Worm (Caenorhabditis elegans) whole organism, L1 larva: Measurements from ENCODE around the gene srd-36.

Experiments used
- aha-1 ChIP-seq: fragments of 150-350 bp; optimal IDR thresholded peaks from 2 replicates; lab custom pipeline; 2014; ENCODE audit warnings: missing biosample characterization, missing genetic modification characterization
- alr-1 ChIP-seq: fragments of 200-800 bp; sonication (Bioruptor generic); optimal IDR thresholded peaks from 2 replicates; lab custom pipeline; 2018; ENCODE audit warnings: borderline replicate concordance, mild to moderate bottlenecking, missing genetic modification characterization, missing compliant biosample characterization
- ceh-63 ChIP-seq: fragments of 200-800 bp; sonication (Bioruptor generic); optimal IDR thresholded peaks from 2 replicates; lab custom pipeline; 2018; ENCODE audit warnings: mild to moderate bottlenecking, missing genetic modification characterization, missing compliant biosample characterization
- ceh-82 ChIP-seq, 3 experiments: fragments of 150-350 bp in 1 of 3; sonication (generic microtip) in 2 of 3; optimal IDR thresholded peaks; 2 replicates each; lab custom pipeline; 2014 to 2017; ENCODE audit warnings: missing biosample characterization in 3 of 3, missing genetic modification characterization in 3 of 3
- ceh-88 ChIP-seq: fragments of 200-800 bp; sonication (Bioruptor generic); IDR thresholded peaks from 2 replicates; pipeline ENCODE4 v1.3.6; 2022; ENCODE audit warnings: missing genetic modification characterization, missing compliant biosample characterization
- ceh-90 ChIP-seq: sonication (generic microtip); optimal IDR thresholded peaks from 2 replicates; lab custom pipeline; 2016; ENCODE audit warnings: missing genetic modification characterization, missing compliant biosample characterization
- ces-1 ChIP-seq: fragments of 150-350 bp; optimal IDR thresholded peaks from 2 replicates; lab custom pipeline; 2014; ENCODE audit warnings: missing biosample characterization, missing genetic modification reagents, missing genetic modification characterization
- dsc-1 ChIP-seq: sonication (generic microtip); optimal IDR thresholded peaks from 2 replicates; lab custom pipeline; 2016; ENCODE audit warnings: mild to moderate bottlenecking, missing genetic modification characterization, missing compliant biosample characterization
- efl-1 ChIP-seq, 4 experiments: fragments of 150-350 bp; optimal IDR thresholded peaks in 3 of 4; peaks in 1 of 4; 1 replicate in 1 of 4; 2 replicates in 3 of 4; lab custom pipeline; 2014; ENCODE audit warnings: missing biosample characterization in 2 of 4, missing genetic modification characterization in 2 of 4, missing genetic modification reagents in 2 of 4
- efl-3 ChIP-seq: fragments of 200-800 bp; sonication (Bioruptor generic); optimal IDR thresholded peaks from 2 replicates; lab custom pipeline; 2018; ENCODE audit warnings: mild to moderate bottlenecking, missing genetic modification characterization, missing compliant biosample characterization
- egl-13 ChIP-seq: sonication (generic microtip); optimal IDR thresholded peaks from 2 replicates; lab custom pipeline; 2016; ENCODE audit warnings: missing genotype, missing genetic modification reagents, missing genetic modification characterization, missing compliant biosample characterization
- elt-3 ChIP-seq, 6 experiments: fragments of 150-350 bp in 1 of 6; sonication (generic microtip); optimal IDR thresholded peaks; 2 replicates each; lab custom pipeline; 2017 to 2018; ENCODE audit warnings: missing biosample characterization in 6 of 6, missing genetic modification characterization in 6 of 6, inconsistent platforms in 1 of 6
- ets-5 ChIP-seq: fragments of 200-800 bp; sonication (Bioruptor generic); IDR thresholded peaks from 2 replicates; pipeline ENCODE4 v1.3.6; 2022; ENCODE audit warnings: missing genetic modification characterization, missing compliant biosample characterization
- fkh-10 ChIP-seq: sonication (generic microtip); optimal IDR thresholded peaks from 2 replicates; lab custom pipeline; 2017; ENCODE audit warnings: missing biosample characterization, missing genetic modification reagents, missing genetic modification characterization
- fkh-4 ChIP-seq: sonication (generic microtip); optimal IDR thresholded peaks from 2 replicates; lab custom pipeline; 2016; ENCODE audit warnings: missing compliant biosample characterization, missing genetic modification characterization, borderline replicate concordance
- grh-1 ChIP-seq: fragments of 200-800 bp; sonication (Bioruptor generic); IDR thresholded peaks from 2 replicates; pipeline ENCODE4 v1.3.6; 2022; ENCODE audit warnings: missing genetic modification reagents, missing genetic modification characterization, missing compliant biosample characterization
- hlh-17 ChIP-seq: fragments of 200-800 bp; sonication (Bioruptor generic); optimal IDR thresholded peaks from 2 replicates; lab custom pipeline; 2018; ENCODE audit warnings: missing genetic modification characterization, mild to moderate bottlenecking, missing compliant biosample characterization, moderate library complexity, borderline replicate concordance
- hlh-4 ChIP-seq: sonication (generic microtip); optimal IDR thresholded peaks from 2 replicates; lab custom pipeline; 2016; ENCODE audit warnings: mild to moderate bottlenecking, missing genetic modification characterization, missing compliant biosample characterization
- irx-1 ChIP-seq: sonication (generic microtip); optimal IDR thresholded peaks from 2 replicates; lab custom pipeline; 2016; ENCODE audit warnings: missing genetic modification characterization, missing compliant biosample characterization
- jun-1 ChIP-seq: fragments of 150-350 bp; optimal IDR thresholded peaks from 2 replicates; lab custom pipeline; 2014; ENCODE audit warnings: missing biosample characterization, missing genetic modification reagents, missing genetic modification characterization
- lin-14 ChIP-seq: fragments of 200-800 bp; sonication (Bioruptor generic); optimal IDR thresholded peaks from 2 replicates; lab custom pipeline; 2018; ENCODE audit warnings: mild to moderate bottlenecking, missing genetic modification characterization, moderate library complexity, missing compliant biosample characterization
- lin-39 ChIP-seq: fragments of 150-350 bp; optimal IDR thresholded peaks from 2 replicates; lab custom pipeline; 2014; ENCODE audit warnings: missing biosample characterization, missing genetic modification reagents, missing genetic modification characterization
- lir-3 ChIP-seq: sonication (generic microtip); optimal IDR thresholded peaks from 2 replicates; lab custom pipeline; 2016; ENCODE audit warnings: mild to moderate bottlenecking, missing genetic modification characterization, moderate library complexity, missing compliant biosample characterization; ENCODE audit not compliant: poor library complexity
- lsy-2 ChIP-seq, 2 experiments: fragments of 150-350 bp; optimal IDR thresholded peaks; 2 replicates each; lab custom pipeline; 2014; ENCODE audit warnings: missing biosample characterization in 2 of 2, missing genetic modification characterization in 2 of 2
- mab-9 ChIP-seq: fragments of 200-800 bp; sonication (Bioruptor generic); IDR thresholded peaks from 2 replicates; pipeline ENCODE4 v1.3.6; 2022; ENCODE audit warnings: missing genetic modification reagents, missing genetic modification characterization, missing compliant biosample characterization
- mdl-1 ChIP-seq, 2 experiments: fragments of 150-350 bp; optimal IDR thresholded peaks; 2 replicates each; lab custom pipeline; 2014 to 2017; ENCODE audit warnings: missing biosample characterization in 2 of 2, missing genetic modification characterization in 2 of 2, inconsistent platforms in 1 of 2
- nhr-11 ChIP-seq: fragments of 150-350 bp; optimal IDR thresholded peaks from 2 replicates; lab custom pipeline; 2014; ENCODE audit warnings: missing biosample characterization, missing genetic modification characterization
- nhr-12 ChIP-seq: sonication (generic microtip); optimal IDR thresholded peaks from 2 replicates; lab custom pipeline; 2017; ENCODE audit warnings: missing biosample characterization, missing genetic modification characterization
- nhr-19 ChIP-seq: fragments of 200-800 bp; sonication (Bioruptor generic); conservative IDR thresholded peaks from 2 replicates; pipeline ENCODE4 v1.3.6; 2022; ENCODE audit warnings: missing genetic modification characterization, missing compliant biosample characterization
- nhr-20 ChIP-seq: sonication (generic microtip); optimal IDR thresholded peaks from 2 replicates; lab custom pipeline; 2016; ENCODE audit warnings: mild to moderate bottlenecking, missing genetic modification characterization, missing compliant biosample characterization
- nhr-47 ChIP-seq: sonication (generic microtip); optimal IDR thresholded peaks from 2 replicates; lab custom pipeline; 2016; ENCODE audit warnings: mild to moderate bottlenecking, missing genetic modification characterization, moderate library complexity, missing compliant biosample characterization
- nhr-71 ChIP-seq: sonication (generic microtip); optimal IDR thresholded peaks from 2 replicates; lab custom pipeline; 2016; ENCODE audit warnings: mild to moderate bottlenecking, missing genetic modification characterization, moderate library complexity, missing compliant biosample characterization
- nhr-76 ChIP-seq: sonication (generic microtip); optimal IDR thresholded peaks from 2 replicates; lab custom pipeline; 2017; ENCODE audit warnings: missing biosample characterization, missing genetic modification characterization
- nhr-77 ChIP-seq: fragments of 150-350 bp; optimal IDR thresholded peaks from 2 replicates; lab custom pipeline; 2014; ENCODE audit warnings: missing biosample characterization, missing genetic modification characterization
- nhr-85 ChIP-seq: sonication (generic microtip); peaks from one replicate; lab custom pipeline; 2016; ENCODE audit warnings: missing genetic modification characterization, inconsistent platforms, missing compliant biosample characterization
- rnt-1 ChIP-seq: sonication (generic microtip); optimal IDR thresholded peaks from 2 replicates; lab custom pipeline; 2016; ENCODE audit warnings: mild to moderate bottlenecking, missing genetic modification characterization, moderate library complexity, missing compliant biosample characterization
- skn-1 ChIP-seq: fragments of 150-350 bp; optimal IDR thresholded peaks from 2 replicates; lab custom pipeline; 2014; ENCODE audit warnings: missing biosample characterization, missing genetic modification characterization
- snpc-4 ChIP-seq: fragments of 150-350 bp; optimal IDR thresholded peaks from 2 replicates; lab custom pipeline; 2014; ENCODE audit warnings: missing biosample characterization, missing genetic modification characterization
- snu-23 ChIP-seq: sonication (generic microtip); optimal IDR thresholded peaks from 2 replicates; lab custom pipeline; 2016; ENCODE audit warnings: missing genetic modification characterization, missing compliant biosample characterization
- sptf-1 ChIP-seq: fragments of 150-350 bp; optimal IDR thresholded peaks from 2 replicates; lab custom pipeline; 2014; ENCODE audit warnings: missing biosample characterization, missing genetic modification characterization
- sup-37 ChIP-seq: fragments of 200-800 bp; sonication (Bioruptor generic); optimal IDR thresholded peaks from 2 replicates; lab custom pipeline; 2018; ENCODE audit warnings: mild to moderate bottlenecking, missing genetic modification characterization, missing compliant biosample characterization
- swsn-7 ChIP-seq: sonication (generic microtip); optimal IDR thresholded peaks from 2 replicates; lab custom pipeline; 2016; ENCODE audit warnings: missing genetic modification characterization, missing compliant biosample characterization
- tbx-2 ChIP-seq: sonication (generic microtip); optimal IDR thresholded peaks from 2 replicates; lab custom pipeline; 2016; ENCODE audit warnings: missing genetic modification characterization, missing compliant biosample characterization
- tlp-1 ChIP-seq: fragments of 150-350 bp; optimal IDR thresholded peaks from 2 replicates; lab custom pipeline; 2014; ENCODE audit warnings: missing biosample characterization, missing genetic modification characterization
- unc-130 ChIP-seq: fragments of 150-350 bp; optimal IDR thresholded peaks from 2 replicates; lab custom pipeline; 2017; ENCODE audit warnings: missing biosample characterization, missing genetic modification characterization, inconsistent platforms
- unc-62 ChIP-seq: fragments of 150-350 bp; optimal IDR thresholded peaks from 2 replicates; lab custom pipeline; 2014; ENCODE audit warnings: missing biosample characterization, missing genetic modification reagents, missing genetic modification characterization
- unc-86 ChIP-seq: sonication (generic microtip); optimal IDR thresholded peaks from 2 replicates; lab custom pipeline; 2016; ENCODE audit warnings: missing genetic modification characterization, missing compliant biosample characterization
- unc-98 ChIP-seq: fragments of 200-800 bp; sonication (Bioruptor generic); IDR thresholded peaks from 2 replicates; pipeline ENCODE4 v1.3.6; 2022; ENCODE audit warnings: missing genetic modification characterization, missing compliant biosample characterization
- vab-15 ChIP-seq: sonication (generic microtip); optimal IDR thresholded peaks from 2 replicates; lab custom pipeline; 2017; ENCODE audit warnings: missing genotype, mild to moderate bottlenecking, missing genetic modification characterization, missing compliant biosample characterization
- xbp-1 ChIP-seq: sonication (generic microtip); optimal IDR thresholded peaks from 2 replicates; lab custom pipeline; 2016; ENCODE audit warnings: missing genetic modification characterization, missing compliant biosample characterization
- zag-1 ChIP-seq: fragments of 150-350 bp; optimal IDR thresholded peaks from 2 replicates; lab custom pipeline; 2014; ENCODE audit warnings: missing biosample characterization, missing genetic modification characterization
- ztf-11 ChIP-seq, 2 experiments: sonication (generic microtip); optimal IDR thresholded peaks; 2 replicates each; lab custom pipeline; 2016 to 2017; ENCODE audit warnings: missing genetic modification characterization in 2 of 2, missing biosample characterization in 1 of 2, missing compliant biosample characterization in 1 of 2
- ztf-4 ChIP-seq: fragments of 150-350 bp; optimal IDR thresholded peaks from 2 replicates; lab custom pipeline; 2014; ENCODE audit warnings: missing biosample characterization, missing genetic modification characterization

Gene srd-36

ce11 chrX:13337000-13337399, 42.4 kb upstream of the srd-36 start:
- no peak for TF ChIP-seq lin-39 (tag; lab: Kevin White, UChicago)
- TF ChIP-seq mab-9 (GFP tag; lab: Robert Waterston, UW), result peak; percentile 20; the same call in 1 of the 2 replicates
- TF ChIP-seq vab-15 (tag; lab: Kevin White, UChicago), result peak; percentile 43
- TF ChIP-seq ztf-11 (tag; optimal IDR thresholded peaks at IDR 0.05; lab: Kevin White, UChicago), result no peak
- no peak for TF ChIP-seq irx-1 (tag; lab: Kevin White, UChicago)
- peak; percentile 54 for TF ChIP-seq nhr-19 (GFP tag; lab: Robert Waterston, UW)
- no peak for TF ChIP-seq unc-86 (tag; lab: Kevin White, UChicago)
- no peak for TF ChIP-seq egl-13 (tag; lab: Kevin White, UChicago)
- TF ChIP-seq nhr-20 (tag; lab: Kevin White, UChicago), result peak; percentile 50
- no peak for TF ChIP-seq xbp-1 (tag; lab: Kevin White, UChicago)
- TF ChIP-seq ceh-82 (tag; optimal IDR thresholded peaks at IDR 0.05; lab: Kevin White, UChicago), result peak in 1 of 3 experiments; percentile 27
- TF ChIP-seq snpc-4, result no peak
- TF ChIP-seq tbx-2 (tag; lab: Kevin White, UChicago), result peak; percentile 47
- no peak for TF ChIP-seq fkh-10 (GFP tag; lab: Kevin White, UChicago)
- no peak for TF ChIP-seq unc-62 (GFP tag; lab: Kevin White, UChicago)
- TF ChIP-seq rnt-1 (tag; lab: Kevin White, UChicago), result peak; percentile 70
- no peak for TF ChIP-seq ceh-63 (GFP tag; lab: Kevin White, UChicago)
- no peak for TF ChIP-seq ces-1 (GFP tag; lab: Kevin White, UChicago)
- no peak for TF ChIP-seq ceh-88 (GFP tag; lab: Robert Waterston, UW)
- no peak for TF ChIP-seq unc-98 (GFP tag; lab: Robert Waterston, UW)
- TF ChIP-seq nhr-71 (tag; lab: Kevin White, UChicago), result peak; percentile 84
- no peak for TF ChIP-seq sptf-1 (tag; lab: Kevin White, UChicago)
- no peak for TF ChIP-seq fkh-4 (tag; lab: Kevin White, UChicago)
- TF ChIP-seq nhr-12 (tag; lab: Kevin White, UChicago), result no peak
- TF ChIP-seq dsc-1, result peak; percentile 40
- TF ChIP-seq snu-23, result peak; percentile 59
- TF ChIP-seq grh-1 (GFP tag; lab: Robert Waterston, UW), result no peak
- no peak for TF ChIP-seq nhr-76 (tag; lab: Kevin White, UChicago)
- no peak for TF ChIP-seq alr-1 (tag; lab: Kevin White, UChicago)
- peak; percentile 5 for TF ChIP-seq nhr-47 (tag; lab: Kevin White, UChicago)
- no peak for TF ChIP-seq nhr-77
- TF ChIP-seq aha-1 (tag; lab: Kevin White, UChicago), result no peak
- no peak for TF ChIP-seq ets-5 (GFP tag; lab: Robert Waterston, UW)
- peak in 1 of 2 experiments; percentile 50 for TF ChIP-seq lsy-2 (tag; optimal IDR thresholded peaks at IDR 0.05; lab: Kevin White, UChicago)
- no peak for TF ChIP-seq ztf-4
- TF ChIP-seq ceh-90 (tag; lab: Kevin White, UChicago), result no peak
- no peak for TF ChIP-seq elt-3 (tag; optimal IDR thresholded peaks at IDR 0.05; lab: Kevin White, UChicago)
- no peak for TF ChIP-seq lir-3 (tag; lab: Kevin White, UChicago)
- no peak for TF ChIP-seq hlh-4 (tag; lab: Kevin White, UChicago)
- no peak for TF ChIP-seq efl-3
- TF ChIP-seq mdl-1 (tag; optimal IDR thresholded peaks at IDR 0.05; lab: Kevin White, UChicago), result peak in 1 of 2 experiments; percentile 70
- no peak for TF ChIP-seq jun-1 (tag; lab: Kevin White, UChicago)
- no peak for TF ChIP-seq zag-1
- TF ChIP-seq hlh-17, result no peak
- no peak for TF ChIP-seq nhr-11 (tag; lab: Kevin White, UChicago)
- TF ChIP-seq nhr-85 (tag; lab: Kevin White, UChicago), result no peak
- TF ChIP-seq efl-1 (optimal IDR thresholded peaks at IDR 0.05; lab: Kevin White, UChicago), result peak in 1 of 2 experiments; percentile 0
- TF ChIP-seq efl-1 (GFP tag; optimal IDR thresholded peaks at IDR 0.05 in 1 of 2; lab: Kevin White, UChicago), result peak in 1 of 2 experiments; percentile 19
- TF ChIP-seq tlp-1, result no peak
- TF ChIP-seq skn-1 (tag; lab: Kevin White, UChicago), result no peak
- TF ChIP-seq unc-130 (tag; lab: Kevin White, UChicago), result peak; percentile 35
- TF ChIP-seq lin-14 (GFP tag; lab: Kevin White, UChicago), result peak; percentile 85
- no peak for TF ChIP-seq swsn-7
- TF ChIP-seq sup-37 (GFP tag; lab: Kevin White, UChicago), result no peak
- TF ChIP-seq, all 84 proteins: peak for 16
